Worm (Caenorhabditis elegans): Measurements from ENCODE around the gene T05A12.3.

DNA sequence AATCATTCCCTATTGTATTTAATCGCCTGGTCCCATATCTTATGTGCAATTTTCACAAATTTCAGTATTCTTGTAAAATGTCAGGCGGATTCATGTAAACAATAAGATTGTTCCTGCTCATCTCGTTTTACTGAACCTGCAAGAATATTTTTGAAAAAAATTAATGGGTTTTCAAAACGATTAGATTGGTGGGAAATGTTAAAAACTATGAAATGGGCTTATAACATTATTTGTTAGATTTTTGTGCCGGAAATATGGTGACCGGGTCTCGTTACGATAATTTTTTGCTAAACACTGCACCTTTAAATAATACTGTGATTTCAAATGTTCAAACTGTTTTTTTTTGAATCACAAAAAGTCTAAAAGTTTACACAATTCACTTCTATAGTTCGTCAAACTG is 18.0 kb upstream of the T05A12.3 start:
- TF ChIP-seq klf-2 (GFP tag; conservative IDR thresholded peaks at IDR 0.05) (no peak), ztf-23 (GFP tag; IDR thresholded peaks at IDR 0.05) (no peak), flt-1 (GFP tag; IDR thresholded peaks at IDR 0.05) (no peak), tab-1 (GFP tag; IDR thresholded peaks at IDR 0.05) (no peak), med-1 (GFP tag; optimal IDR thresholded peaks at IDR 0.05; ENCODE audit: insufficient read depth) (no peak), ref-1 (GFP tag; conservative IDR thresholded peaks at IDR 0.05) (no peak), T22C8.4 (GFP tag; IDR thresholded peaks at IDR 0.05) (no peak), cog-1 (tag; optimal IDR thresholded peaks at IDR 0.05) (no peak)

Data from whole organism, midembryonic.